Worm (Caenorhabditis elegans) whole organism, late embryonic: ENCODE results near the gene C48B4.10.

Experiments used
- K09A11.1 ChIP-seq: sonication (generic microtip); optimal IDR thresholded peaks from 2 replicates; lab custom pipeline; 2017; ENCODE audit warnings: antibody characterized with exemption, mild to moderate bottlenecking, missing genetic modification characterization, missing compliant biosample characterization; ENCODE audit not compliant: insufficient read depth
- madf-2 ChIP-seq: sonication (generic microtip); optimal IDR thresholded peaks from 2 replicates; lab custom pipeline; 2017; ENCODE audit warnings: missing genetic modification characterization, missing compliant biosample characterization
- odd-2 ChIP-seq: sonication (generic microtip); optimal IDR thresholded peaks from 2 replicates; lab custom pipeline; 2017; ENCODE audit warnings: antibody characterized with exemption, mild to moderate bottlenecking, missing genetic modification characterization, missing compliant biosample characterization
- pag-3 ChIP-seq: sonication (generic microtip); optimal IDR thresholded peaks from 2 replicates; lab custom pipeline; 2016; ENCODE audit warnings: missing compliant biosample characterization, missing genetic modification characterization, borderline replicate concordance

- no peak for TF ChIP-seq odd-2 (tag; lab: Kevin White, UChicago)
- TF ChIP-seq pag-3: no peak
- no peak for TF ChIP-seq K09A11.1 (tag; lab: Kevin White, UChicago)
- no peak for TF ChIP-seq madf-2 (tag; lab: Kevin White, UChicago)
These were observed 36.3 kb upstream of the C48B4.10 start, which contains the start of gene F58A4.2 for ce11 chrIII:9600645-9601044.
